Fruit fly (Drosophila melanogaster): ENCODE measurements around the gene noc.
A peak's percentile ranks its signal among the peaks of the same experiment; 100 is the strongest.

Gene noc

dm6 chr2L:14524244-14524643 is 33.6 kb downstream of the noc start, which contains the start of gene CG33648 (continued):
- TF ChIP-seq abd-A (tag; optimal IDR thresholded peaks at IDR 0.05) = peak; percentile 69
- TF ChIP-seq CG10543 (GFP tag; optimal IDR thresholded peaks at IDR 0.05) = peak; percentile 19
- peak; percentile 50; the same call in 1 of the 2 replicates for TF ChIP-seq crol (GFP tag; IDR thresholded peaks at IDR 0.05)
- no peak for TF ChIP-seq CG9727 (GFP tag; optimal IDR thresholded peaks at IDR 0.05)
- TF ChIP-seq Lpt (GFP tag; optimal IDR thresholded peaks at IDR 0.05) = no peak
- TF ChIP-seq org-1 (GFP tag; optimal IDR thresholded peaks at IDR 0.05) = peak; percentile 0
- TF ChIP-seq odd (GFP tag; optimal IDR thresholded peaks at IDR 0.05) = peak; percentile 37
- peak; percentile 4 for TF ChIP-seq Oli (tag; optimal IDR thresholded peaks at IDR 0.05)

DNA sequence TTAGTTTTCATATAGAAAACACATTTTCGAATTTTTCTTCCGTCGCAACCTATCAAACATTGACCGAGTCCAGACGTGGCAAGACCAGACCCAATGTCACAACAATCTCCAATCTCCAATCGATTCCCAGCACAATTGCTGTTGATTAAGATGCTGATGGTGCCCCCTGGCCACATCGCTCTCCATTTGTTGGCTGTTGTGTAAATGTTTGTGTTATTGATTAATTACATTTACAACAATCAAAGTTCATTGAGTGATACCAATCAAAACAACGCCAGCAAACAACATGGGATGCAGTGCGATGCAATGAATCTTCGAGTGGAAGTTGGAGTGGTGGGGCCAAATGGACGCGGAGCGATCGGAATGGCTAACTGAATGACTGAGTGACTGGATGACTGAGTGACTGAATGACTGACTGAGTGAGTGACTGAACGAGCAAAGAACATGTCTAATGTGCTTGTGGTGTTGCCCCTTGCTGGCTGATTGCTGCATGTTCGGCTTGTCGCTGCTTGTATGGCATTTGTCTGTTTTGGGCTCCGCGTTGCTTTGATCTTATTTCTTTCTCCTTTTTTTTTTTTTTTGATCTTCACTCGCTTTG is 36.6 kb downstream of the noc start:
- TF ChIP-seq org-1 (GFP tag; optimal IDR thresholded peaks at IDR 0.05) = peak; percentile 48
- TF ChIP-seq amos (GFP tag; IDR thresholded peaks at IDR 0.05; ENCODE audit: partially characterized antibody) = no peak
- TF ChIP-seq gro (GFP tag; optimal IDR thresholded peaks at IDR 0.05) = no peak
- TF ChIP-seq dmrt99B (tag; optimal IDR thresholded peaks at IDR 0.05) = peak; percentile 1
- TF ChIP-seq Awh (GFP tag; IDR thresholded peaks at IDR 0.05) = peak; percentile 65; the same call in 1 of the 2 replicates
- no peak for TF ChIP-seq CG8944 (GFP tag; optimal IDR thresholded peaks at IDR 0.05)
- no peak for TF ChIP-seq CG12769 (tag; optimal IDR thresholded peaks at IDR 0.05)
- no peak for TF ChIP-seq CG2199 (GFP tag; IDR thresholded peaks at IDR 0.05)
- TF ChIP-seq klu (GFP tag; IDR thresholded peaks at IDR 0.05) = no peak
- peak; percentile 8 for TF ChIP-seq CG7745 (tag; optimal IDR thresholded peaks at IDR 0.05)
- peak; percentile 2 for TF ChIP-seq mirr (GFP tag; optimal IDR thresholded peaks at IDR 0.05)
- TF ChIP-seq CG10209 (GFP tag; optimal IDR thresholded peaks at IDR 0.05) = peak; percentile 15
- peak; percentile 28 for TF ChIP-seq oc (tag; optimal IDR thresholded peaks at IDR 0.05)
- no peak for TF ChIP-seq mam (GFP tag; optimal IDR thresholded peaks at IDR 0.05)
- TF ChIP-seq dimm (GFP tag; IDR thresholded peaks at IDR 0.05) = no peak
- TF ChIP-seq Nf-YB (GFP tag; optimal IDR thresholded peaks at IDR 0.05) = peak; percentile 9
- TF ChIP-seq CG8281 (tag; optimal IDR thresholded peaks at IDR 0.05) = peak; percentile 99
- TF ChIP-seq sqz (GFP tag; optimal IDR thresholded peaks at IDR 0.05) = peak; percentile 48
- peak; percentile 22 for TF ChIP-seq Kr (GFP tag; optimal IDR thresholded peaks at IDR 0.05)
- no peak for TF ChIP-seq row (GFP tag; IDR thresholded peaks at IDR 0.05)
- TF ChIP-seq slbo (GFP tag; IDR thresholded peaks at IDR 0.05) = no peak
- peak; percentile 19 for TF ChIP-seq wek (GFP tag; optimal IDR thresholded peaks at IDR 0.05)
- no peak for TF ChIP-seq Doc2 (GFP tag; IDR thresholded peaks at IDR 0.05)
- TF ChIP-seq gce (GFP tag; IDR thresholded peaks at IDR 0.05) = no peak
- no peak for TF ChIP-seq Dll (GFP tag; IDR thresholded peaks at IDR 0.05; ENCODE audit: partially characterized antibody)
- no peak for TF ChIP-seq sisA (GFP tag; IDR thresholded peaks at IDR 0.05)
- peak; percentile 59 for TF ChIP-seq grn (GFP tag; optimal IDR thresholded peaks at IDR 0.05)
- TF ChIP-seq CG31441 (GFP tag; IDR thresholded peaks at IDR 0.05) = no peak
- peak; percentile 27 for TF ChIP-seq kni (GFP tag; optimal IDR thresholded peaks at IDR 0.05)
- TF ChIP-seq Blimp-1 (GFP tag; optimal IDR thresholded peaks at IDR 0.05) = no peak
- no peak for TF ChIP-seq shn (GFP tag; optimal IDR thresholded peaks at IDR 0.05)
- peak; percentile 91 for TF ChIP-seq z (GFP tag; IDR thresholded peaks at IDR 0.05)
- no peak for TF ChIP-seq dysf (GFP tag; IDR thresholded peaks at IDR 0.05)
- TF ChIP-seq Pdp1 (GFP tag; optimal IDR thresholded peaks at IDR 0.05) = peak in 1 of 2 experiments; percentile 10
- no peak for TF ChIP-seq HmgD (GFP tag; optimal IDR thresholded peaks at IDR 0.05)
- no peak for TF ChIP-seq HLH4C (GFP tag; IDR thresholded peaks at IDR 0.05; ENCODE audit: partially characterized antibody)

All from whole organism, embryonic.